Worm (Caenorhabditis elegans): ENCODE measurements around the gene ftt-2.

Gene ftt-2

DNA sequence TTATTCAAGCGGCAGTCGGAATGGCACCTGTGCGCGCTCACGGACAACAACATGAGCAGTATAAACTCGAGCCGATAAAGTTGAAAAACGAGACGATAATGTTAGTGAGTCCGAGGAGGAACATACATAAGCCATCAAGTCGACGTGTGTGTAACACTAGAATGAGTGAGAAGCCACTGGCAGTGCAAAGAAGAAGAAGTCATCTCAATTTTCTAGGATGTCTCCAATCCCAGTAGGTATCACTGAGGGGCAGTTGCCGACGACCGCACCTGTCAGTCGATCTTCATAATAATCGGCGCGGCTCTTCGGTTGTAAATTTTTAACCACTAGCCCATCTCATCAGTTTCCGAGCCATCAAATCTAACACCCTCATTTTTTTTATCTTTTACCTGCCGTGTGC is 45.1 kb downstream of the ftt-2 start:
- TF ChIP-seq nhr-77 (tag; optimal IDR thresholded peaks at IDR 0.05) (no peak), vab-15 (tag; optimal IDR thresholded peaks at IDR 0.05) (no peak), F16B12.6 (tag; optimal IDR thresholded peaks at IDR 0.05) (no peak), snpc-4 (tag; optimal IDR thresholded peaks at IDR 0.05) (no peak), xbp-1 (tag; optimal IDR thresholded peaks at IDR 0.05) (no peak), unc-130 (tag; optimal IDR thresholded peaks at IDR 0.05) (no peak), mef-2 (tag; optimal IDR thresholded peaks at IDR 0.05) (no peak), grh-1 (GFP tag; IDR thresholded peaks at IDR 0.05) (no peak), nhr-90 (tag; optimal IDR thresholded peaks at IDR 0.05; ENCODE audit: poor library complexity) (no peak), lin-14 (GFP tag; optimal IDR thresholded peaks at IDR 0.05) (no peak), lin-15B (tag; optimal IDR thresholded peaks at IDR 0.05) (no peak), egl-13 (tag; optimal IDR thresholded peaks at IDR 0.05) (no peak), nhr-20 (tag; optimal IDR thresholded peaks at IDR 0.05) (no peak), lsy-2 (tag; optimal IDR thresholded peaks at IDR 0.05) (no peak), sox-4 (tag; optimal IDR thresholded peaks at IDR 0.05) (no peak)

DNA sequence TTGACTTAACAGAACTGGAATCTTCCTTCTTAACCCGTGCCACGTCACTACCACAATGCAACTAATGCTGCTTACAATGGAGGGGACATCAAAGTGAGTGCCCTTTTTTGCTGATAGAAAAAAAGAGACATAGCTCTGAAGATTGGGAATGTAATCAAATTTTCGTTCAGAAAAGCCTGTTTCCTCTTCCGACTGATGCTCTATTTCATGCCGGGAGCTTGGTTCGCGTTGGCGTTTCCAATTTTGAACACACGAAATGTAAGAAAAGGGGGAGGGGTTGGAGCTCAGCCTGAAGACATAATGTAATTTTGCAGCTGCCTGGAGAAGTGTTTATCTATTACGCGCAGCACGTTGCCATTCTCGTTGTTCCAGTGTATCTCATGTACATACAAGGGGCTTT is 47.1 kb downstream of the ftt-2 start:
- TF ChIP-seq lin-14 (GFP tag; optimal IDR thresholded peaks at IDR 0.05) = peak; percentile 64
- no peak for TF ChIP-seq xbp-1 (tag; optimal IDR thresholded peaks at IDR 0.05)
- TF ChIP-seq lin-13 (GFP tag; optimal IDR thresholded peaks at IDR 0.05) = no peak
- no peak for TF ChIP-seq blmp-1 (tag; optimal IDR thresholded peaks at IDR 0.05)
- no peak for TF ChIP-seq aly-2 (tag; optimal IDR thresholded peaks at IDR 0.05)
- no peak for TF ChIP-seq mdl-1 (tag; optimal IDR thresholded peaks at IDR 0.05)
- TF ChIP-seq unc-86 (tag; optimal IDR thresholded peaks at IDR 0.05) = no peak
- TF ChIP-seq rnt-1 (tag; optimal IDR thresholded peaks at IDR 0.05) = no peak
- TF ChIP-seq sup-37 (GFP tag; optimal IDR thresholded peaks at IDR 0.05) = no peak
- no peak for TF ChIP-seq ama-1 (optimal IDR thresholded peaks at IDR 0.05)
- no peak for TF ChIP-seq mef-2 (tag; optimal IDR thresholded peaks at IDR 0.05)
- TF ChIP-seq swsn-7 (tag; optimal IDR thresholded peaks at IDR 0.05) = no peak
- no peak for TF ChIP-seq efl-3 (GFP tag; optimal IDR thresholded peaks at IDR 0.05)
- no peak for TF ChIP-seq hlh-17 (GFP tag; optimal IDR thresholded peaks at IDR 0.05; ENCODE audit: borderline replicate concordance)
- no peak for TF ChIP-seq F16B12.6 (tag; optimal IDR thresholded peaks at IDR 0.05)
- TF ChIP-seq fkh-10 (GFP tag; optimal IDR thresholded peaks at IDR 0.05) = peak; percentile 87
- no peak for TF ChIP-seq mep-1 (tag; optimal IDR thresholded peaks at IDR 0.05)
- no peak for TF ChIP-seq irx-1 (tag; optimal IDR thresholded peaks at IDR 0.05)
- TF ChIP-seq unc-98 (GFP tag; IDR thresholded peaks at IDR 0.05) = no peak
- no peak for TF ChIP-seq ceh-88 (GFP tag; IDR thresholded peaks at IDR 0.05)
- no peak for TF ChIP-seq hpl-2 (GFP tag; optimal IDR thresholded peaks at IDR 0.05)
- TF ChIP-seq C16A3.4 (tag; optimal IDR thresholded peaks at IDR 0.05) = no peak
- no peak for TF ChIP-seq efl-1 (optimal IDR thresholded peaks at IDR 0.05)
- peak in 1 of 2 experiments; percentile 76 for TF ChIP-seq efl-1 (GFP tag; optimal IDR thresholded peaks at IDR 0.05 in 1 of 2)
- no peak for TF ChIP-seq ceh-8 (GFP tag; optimal IDR thresholded peaks at IDR 0.05)
- no peak for TF ChIP-seq C04F5.9 (tag; optimal IDR thresholded peaks at IDR 0.05)
- no peak for TF ChIP-seq nhr-90 (tag; optimal IDR thresholded peaks at IDR 0.05; ENCODE audit: poor library complexity)
- TF ChIP-seq ces-1 (GFP tag; optimal IDR thresholded peaks at IDR 0.05) = peak; percentile 60
- no peak for TF ChIP-seq nhr-19 (GFP tag; conservative IDR thresholded peaks at IDR 0.05)
- TF ChIP-seq unc-62 (GFP tag; optimal IDR thresholded peaks at IDR 0.05) = no peak
- TF ChIP-seq nhr-47 (tag; optimal IDR thresholded peaks at IDR 0.05) = no peak
- TF ChIP-seq snpc-4 (tag; optimal IDR thresholded peaks at IDR 0.05) = no peak
- TF ChIP-seq ztf-4 (tag; optimal IDR thresholded peaks at IDR 0.05) = no peak
- TF ChIP-seq Y116A8C.19 (tag; optimal IDR thresholded peaks at IDR 0.05; ENCODE audit: borderline replicate concordance) = no peak
- TF ChIP-seq nhr-28 (tag; optimal IDR thresholded peaks at IDR 0.05) = no peak
- TF ChIP-seq unc-130 (tag; optimal IDR thresholded peaks at IDR 0.05) = no peak
